Worm (Caenorhabditis elegans): ENCODE data around the gene him-17.
A peak's percentile ranks its signal among the peaks of the same experiment; 100 is the strongest.

Gene him-17

ce11 chrV:13207426-13207825 is 30.9 kb downstream of the him-17 start, which contains the start of gene F57B1.5:
Gene F57B1.5 (plus strand): TSS chrV:13207726.
- no peak for TF ChIP-seq unc-30 (tag; optimal IDR thresholded peaks at IDR 0.05)
- TF ChIP-seq lin-14 (GFP tag; optimal IDR thresholded peaks at IDR 0.05) = peak; percentile 39
- no peak for TF ChIP-seq elt-3 (tag; optimal IDR thresholded peaks at IDR 0.05)
- TF ChIP-seq lin-35 (GFP tag; optimal IDR thresholded peaks at IDR 0.05) = no peak
- TF ChIP-seq skn-1 (tag; optimal IDR thresholded peaks at IDR 0.05) = no peak
- TF ChIP-seq C16A3.4 (tag; optimal IDR thresholded peaks at IDR 0.05) = no peak
- TF ChIP-seq hpl-2 (GFP tag; optimal IDR thresholded peaks at IDR 0.05) = no peak
- no peak for TF ChIP-seq lsy-2 (tag; optimal IDR thresholded peaks at IDR 0.05)
- peak; percentile 9 for TF ChIP-seq unc-86 (tag; optimal IDR thresholded peaks at IDR 0.05)
- TF ChIP-seq egl-27 (tag; optimal IDR thresholded peaks at IDR 0.05) = no peak
- TF ChIP-seq sptf-1 (tag; optimal IDR thresholded peaks at IDR 0.05) = no peak
- TF ChIP-seq mef-2 (tag; optimal IDR thresholded peaks at IDR 0.05) = no peak
- TF ChIP-seq ceh-88 (GFP tag; IDR thresholded peaks at IDR 0.05) = no peak
- TF ChIP-seq jun-1 (tag; optimal IDR thresholded peaks at IDR 0.05) = no peak

DNA sequence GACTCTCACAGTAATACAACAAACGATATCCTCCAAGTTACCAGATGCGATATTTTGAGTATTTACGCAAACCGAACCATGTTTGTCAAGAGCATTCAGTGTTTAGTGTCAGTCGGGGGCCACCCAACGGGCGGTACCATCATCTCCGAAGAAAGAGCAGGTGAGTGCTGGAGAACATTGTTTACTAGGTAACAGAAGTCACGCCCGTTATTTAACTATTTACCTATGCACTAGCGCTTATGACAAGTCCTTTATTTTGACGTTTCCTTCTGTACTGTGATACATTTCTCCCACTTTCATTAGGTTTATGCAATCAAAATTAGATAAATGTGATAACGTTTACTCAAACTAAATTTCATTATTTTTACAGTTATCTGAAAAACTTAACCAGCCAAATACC is 33.1 kb downstream of the him-17 start, which contains the start of gene F57B1.6:
Gene F57B1.6, plus strand, starts transcription at position 79 of the 400 bp plus-strand sequence.
- TF ChIP-seq unc-130 (tag; optimal IDR thresholded peaks at IDR 0.05) = no peak
- no peak for TF ChIP-seq snpc-4 (tag; optimal IDR thresholded peaks at IDR 0.05)
- no peak for TF ChIP-seq ztf-11 (tag; optimal IDR thresholded peaks at IDR 0.05)
- TF ChIP-seq nhr-12 (tag; optimal IDR thresholded peaks at IDR 0.05) = no peak
- no peak for TF ChIP-seq lin-39 (tag; optimal IDR thresholded peaks at IDR 0.05)
- TF ChIP-seq mab-9 (GFP tag; IDR thresholded peaks at IDR 0.05) = no peak
- no peak for TF ChIP-seq sup-37 (GFP tag; optimal IDR thresholded peaks at IDR 0.05)
- TF ChIP-seq egl-27 (tag; optimal IDR thresholded peaks at IDR 0.05) = no peak
- TF ChIP-seq grh-1 (GFP tag; IDR thresholded peaks at IDR 0.05) = no peak

- TF ChIP-seq nhr-20 (tag; optimal IDR thresholded peaks at IDR 0.05) (peak; percentile 33), lin-39 (tag; optimal IDR thresholded peaks at IDR 0.05) (no peak), nhr-12 (tag; optimal IDR thresholded peaks at IDR 0.05) (no peak), pag-3 (tag; optimal IDR thresholded peaks at IDR 0.05; ENCODE audit: borderline replicate concordance, insufficient read depth) (no peak), mef-2 (tag; optimal IDR thresholded peaks at IDR 0.05) (no peak), lin-35 (GFP tag; optimal IDR thresholded peaks at IDR 0.05) (peak in 1 of 2 experiments; percentile 53), mdl-1 (tag; optimal IDR thresholded peaks at IDR 0.05) (peak in 1 of 2 experiments; percentile 61), ceh-88 (GFP tag; IDR thresholded peaks at IDR 0.05) (no peak), ceh-63 (GFP tag; optimal IDR thresholded peaks at IDR 0.05) (no peak), ztf-11 (tag; optimal IDR thresholded peaks at IDR 0.05) (no peak), nhr-19 (GFP tag; conservative IDR thresholded peaks at IDR 0.05) (peak; percentile 19; the same call in 1 of the 2 replicates), nhr-47 (tag; optimal IDR thresholded peaks at IDR 0.05) (no peak), unc-130 (tag; optimal IDR thresholded peaks at IDR 0.05) (no peak), rnt-1 (tag; optimal IDR thresholded peaks at IDR 0.05) (no peak), vab-15 (tag; optimal IDR thresholded peaks at IDR 0.05) (no peak), pax-3 (tag; optimal IDR thresholded peaks at IDR 0.05) (peak; percentile 70), pqm-1 (tag; optimal IDR thresholded peaks at IDR 0.05) (peak; percentile 85), jun-1 (tag; optimal IDR thresholded peaks at IDR 0.05) (peak; percentile 56), elt-2 (tag; optimal IDR thresholded peaks at IDR 0.05) (peak; percentile 97)
These were observed 36.1 kb downstream of the him-17 start for ce11 chrV:13212584-13212983.

- TF ChIP-seq elt-3 (tag; optimal IDR thresholded peaks at IDR 0.05) = no peak
These were observed 44.6 kb downstream of the him-17 start for ce11 chrV:13221066-13221465.

- no peak for TF ChIP-seq lir-3 (tag; optimal IDR thresholded peaks at IDR 0.05; ENCODE audit: poor library complexity)
- no peak for TF ChIP-seq efl-1 (optimal IDR thresholded peaks at IDR 0.05)
- TF ChIP-seq efl-1 (GFP tag; optimal IDR thresholded peaks at IDR 0.05 in 1 of 2) = peak in 1 of 2 experiments; percentile 20
- TF ChIP-seq dsc-1 (tag; optimal IDR thresholded peaks at IDR 0.05) = peak; percentile 74
- no peak for TF ChIP-seq tbx-2 (tag; optimal IDR thresholded peaks at IDR 0.05)
- TF ChIP-seq nhr-47 (tag; optimal IDR thresholded peaks at IDR 0.05) = no peak
- TF ChIP-seq blmp-1 (tag; optimal IDR thresholded peaks at IDR 0.05) = no peak
- no peak for TF ChIP-seq F16B12.6 (tag; optimal IDR thresholded peaks at IDR 0.05)
- TF ChIP-seq ceh-82 (tag; optimal IDR thresholded peaks at IDR 0.05) = no peak
- TF ChIP-seq skn-1 (tag; optimal IDR thresholded peaks at IDR 0.05) = no peak
- TF ChIP-seq isw-1 (GFP tag; IDR thresholded peaks at IDR 0.05) = no peak
- peak; percentile 82 for TF ChIP-seq pax-3 (tag; optimal IDR thresholded peaks at IDR 0.05)
- TF ChIP-seq snpc-4 (tag; optimal IDR thresholded peaks at IDR 0.05) = no peak
These were observed 53.0 kb downstream of the him-17 start for ce11 chrV:13229538-13229937.

Measured in whole organism, L1 larva.